Fruit fly (Drosophila melanogaster) whole organism, embryonic: ENCODE measurements around the gene Vha16-2.

Source experiments
- Ada2b ChIP-seq: fragments of 200-800 bp; sonication (Bioruptor generic); IDR thresholded peaks from 2 replicates; pipeline ENCODE4 v1.3.6; 2022; ENCODE audit warnings: missing biosample characterization, missing genetic modification characterization
- CG1024 ChIP-seq: fragments of 200-800 bp; sonication (Bioruptor generic); IDR thresholded peaks from 2 replicates; pipeline ENCODE4 v1.3.6; 2022; ENCODE audit warnings: missing biosample characterization, missing genetic modification characterization
- CG11093 ChIP-seq: fragments of 200-800 bp; sonication (Bioruptor generic); IDR thresholded peaks from 3 replicates; pipeline ENCODE4 v1.3.6; 2022; ENCODE audit warnings: missing biosample characterization, missing genetic modification characterization
- CG11456 ChIP-seq: fragments of 200-800 bp; sonication (Bioruptor generic); IDR thresholded peaks from 3 replicates; pipeline ENCODE4 v1.3.6; 2022; ENCODE audit warnings: missing biosample characterization, missing genetic modification characterization
- CG12769 ChIP-seq: fragments of 200-800 bp; sonication (Bioruptor generic); optimal IDR thresholded peaks from 2 replicates; lab custom pipeline; 2019; ENCODE audit warnings: missing biosample characterization, mild to moderate bottlenecking, missing genetic modification characterization, moderate library complexity
- CG17829 ChIP-seq: fragments of 200-800 bp; optimal IDR thresholded peaks from 2 replicates; lab custom pipeline; 2019; ENCODE audit warnings: missing biosample characterization, mild to moderate bottlenecking, missing genetic modification characterization, moderate library complexity
- CG17912 ChIP-seq: fragments of 200-800 bp; sonication (Bioruptor generic); optimal IDR thresholded peaks from 2 replicates; lab custom pipeline; 2018; ENCODE audit warnings: missing biosample characterization, mild to moderate bottlenecking, missing genetic modification characterization
- CG18764 ChIP-seq: fragments of 200-800 bp; sonication (Bioruptor generic); optimal IDR thresholded peaks from 3 replicates; lab custom pipeline; 2016; ENCODE audit warnings: missing biosample characterization, missing genetic modification characterization
- CG3163 ChIP-seq: fragments of 200-800 bp; sonication (Bioruptor generic); optimal IDR thresholded peaks from 3 replicates; lab custom pipeline; 2016; ENCODE audit warnings: missing biosample characterization, missing genetic modification characterization
- CG32532 ChIP-seq: fragments of 200-800 bp; sonication (Bioruptor generic); IDR thresholded peaks from 2 replicates; pipeline ENCODE4 v1.3.6; 2022; ENCODE audit warnings: missing biosample characterization, missing genetic modification characterization
- CG43689 ChIP-seq: fragments of 200-800 bp; sonication (Bioruptor generic); IDR thresholded peaks from 2 replicates; pipeline ENCODE4 v1.3.6; 2022; ENCODE audit warnings: missing biosample characterization, missing genetic modification characterization
- CG5245 ChIP-seq: fragments of 200-800 bp; sonication (Bioruptor generic); optimal IDR thresholded peaks from 3 replicates; lab custom pipeline; 2016; ENCODE audit warnings: missing biosample characterization, missing genetic modification characterization
- CG6254 ChIP-seq: fragments of 200-800 bp; sonication (Bioruptor generic); optimal IDR thresholded peaks from 3 replicates; lab custom pipeline; 2017; ENCODE audit warnings: mild to moderate bottlenecking, missing biosample characterization, missing genetic modification reagents, missing genetic modification characterization
- CG6765 ChIP-seq: fragments of 200-800 bp; sonication (Bioruptor generic); optimal IDR thresholded peaks from 3 replicates; lab custom pipeline; 2017; ENCODE audit warnings: missing biosample characterization, mild to moderate bottlenecking, missing genetic modification characterization
- CG6813 ChIP-seq: fragments of 200-800 bp; sonication (Bioruptor generic); optimal IDR thresholded peaks from 2 replicates; lab custom pipeline; 2017; ENCODE audit warnings: missing biosample characterization, missing genetic modification characterization, mild to moderate bottlenecking, moderate library complexity, missing genetic modification reagents
- CG7372 ChIP-seq: fragments of 200-800 bp; sonication (Bioruptor generic); IDR thresholded peaks from 2 replicates; pipeline ENCODE4 v1.3.6; 2022; ENCODE audit warnings: missing biosample characterization, missing genetic modification characterization
- CG7839 ChIP-seq: fragments of 200-800 bp; sonication (Bioruptor generic); optimal IDR thresholded peaks from 3 replicates; lab custom pipeline; 2018; ENCODE audit warnings: missing biosample characterization, mild to moderate bottlenecking, missing genetic modification characterization, moderate library complexity
- CG7987 ChIP-seq: fragments of 200-800 bp; sonication (Bioruptor generic); optimal IDR thresholded peaks from 2 replicates; lab custom pipeline; 2018; ENCODE audit warnings: missing biosample characterization, mild to moderate bottlenecking, missing genetic modification characterization, moderate library complexity
- CG8359 ChIP-seq: fragments of 200-800 bp; sonication (Bioruptor generic); optimal IDR thresholded peaks from 2 replicates; lab custom pipeline; 2017; ENCODE audit warnings: missing biosample characterization, mild to moderate bottlenecking, missing genetic modification characterization, borderline replicate concordance
- CG9609 ChIP-seq: fragments of 200-800 bp; sonication (Bioruptor generic); optimal IDR thresholded peaks from 3 replicates; lab custom pipeline; 2016; ENCODE audit warnings: missing biosample characterization, missing genetic modification characterization
- D19A ChIP-seq: fragments of 200-800 bp; optimal IDR thresholded peaks from 3 replicates; lab custom pipeline; 2019; ENCODE audit warnings: missing biosample characterization, mild to moderate bottlenecking, missing genetic modification characterization, moderate library complexity
- Dip2 ChIP-seq: fragments of 200-800 bp; sonication (Bioruptor generic); IDR thresholded peaks from 2 replicates; pipeline ENCODE4 v1.3.6; 2022; ENCODE audit warnings: missing biosample characterization, missing genetic modification characterization
- Drgx ChIP-seq: fragments of 200-800 bp; sonication (Bioruptor generic); IDR thresholded peaks from 2 replicates; pipeline ENCODE4 v1.3.6; 2022; ENCODE audit warnings: missing biosample characterization, missing genetic modification characterization
- HLH54F ChIP-seq: fragments of 200-800 bp; sonication (Bioruptor generic); optimal IDR thresholded peaks from 3 replicates; lab custom pipeline; 2016; ENCODE audit warnings: missing biosample characterization, missing genetic modification characterization
- Med ChIP-seq: fragments of 200-800 bp; sonication (Bioruptor generic); peaks from one replicate; lab custom pipeline; 2016; ENCODE audit warnings: missing biosample characterization, missing genetic modification characterization, mild to moderate bottlenecking, inconsistent platforms, moderate library complexity
- NC2β ChIP-seq: fragments of 200-800 bp; sonication (Bioruptor generic); optimal IDR thresholded peaks from 2 replicates; lab custom pipeline; 2016; ENCODE audit warnings: missing biosample characterization, missing genetic modification characterization
- Nf-YC ChIP-seq: fragments of 200-800 bp; optimal IDR thresholded peaks from 3 replicates; lab custom pipeline; 2019; ENCODE audit warnings: missing biosample characterization, mild to moderate bottlenecking, missing genetic modification characterization, moderate library complexity
- NfI ChIP-seq: fragments of 200-800 bp; sonication (Bioruptor generic); optimal IDR thresholded peaks from 3 replicates; lab custom pipeline; 2018; ENCODE audit warnings: missing biosample characterization, mild to moderate bottlenecking, missing genetic modification characterization, moderate library complexity
- Ptx1 ChIP-seq: fragments of 200-800 bp; sonication (Bioruptor generic); IDR thresholded peaks from 2 replicates; pipeline ENCODE4 v1.3.6; 2022; ENCODE audit warnings: missing biosample characterization, missing genetic modification characterization
- ase ChIP-seq: fragments of 200-800 bp; sonication (Bioruptor generic); IDR thresholded peaks from 3 replicates; pipeline ENCODE4 v1.3.6; 2022; ENCODE audit warnings: missing biosample characterization, missing genetic modification characterization
- bab2 ChIP-seq: fragments of 200-800 bp; sonication (Bioruptor generic); optimal IDR thresholded peaks from 2 replicates; lab custom pipeline; 2016; ENCODE audit warnings: missing biosample characterization, missing genetic modification characterization
- bsh ChIP-seq, 2 experiments: fragments of 200-800 bp; sonication (Bioruptor generic); optimal IDR thresholded peaks; 2 replicates each; lab custom pipeline; 2017 to 2018; ENCODE audit warnings: mild to moderate bottlenecking in 2 of 2, missing biosample characterization in 2 of 2, missing genetic modification characterization in 2 of 2, moderate library complexity in 1 of 2
- cad ChIP-seq: fragments of >200 bp; optimal IDR thresholded peaks from 2 replicates; lab custom pipeline; 2017; ENCODE audit warnings: missing biosample characterization, missing genetic modification characterization
- gsb-n ChIP-seq: fragments of 200-800 bp; sonication (Bioruptor generic); optimal IDR thresholded peaks from 3 replicates; lab custom pipeline; 2018; ENCODE audit warnings: missing biosample characterization, mild to moderate bottlenecking, missing genetic modification characterization
- insv ChIP-seq, 2 experiments: fragments of 200-800 bp; sonication (Bioruptor generic); optimal IDR thresholded peaks; 3 replicates each; lab custom pipeline; 2016 to 2018; ENCODE audit warnings: missing biosample characterization in 2 of 2, missing genetic modification characterization in 2 of 2
- nau ChIP-seq: fragments of 200-800 bp; sonication (Bioruptor generic); optimal IDR thresholded peaks from 3 replicates; lab custom pipeline; 2017; ENCODE audit warnings: missing biosample characterization, mild to moderate bottlenecking, missing genetic modification characterization, missing genetic modification reagents
- pfk ChIP-seq: fragments of 200-800 bp; sonication (Bioruptor generic); optimal IDR thresholded peaks from 2 replicates; lab custom pipeline; 2018; ENCODE audit warnings: missing biosample characterization, mild to moderate bottlenecking, missing genetic modification characterization, moderate library complexity
- ssp ChIP-seq: fragments of 200-800 bp; sonication (Bioruptor generic); IDR thresholded peaks from 2 replicates; pipeline ENCODE4 v1.3.6; 2022; ENCODE audit warnings: missing biosample characterization, missing genetic modification characterization
- toy ChIP-seq: fragments of 200-800 bp; sonication (Bioruptor generic); IDR thresholded peaks from 2 replicates; pipeline ENCODE4 v1.3.6; 2022; ENCODE audit warnings: missing biosample characterization, missing genetic modification characterization
- z ChIP-seq: fragments of 200-800 bp; sonication (Bioruptor generic); IDR thresholded peaks from 3 replicates; pipeline ENCODE4 v1.3.6; 2022; ENCODE audit warnings: missing biosample characterization, missing genetic modification characterization

Gene Vha16-2

dm6 chr3L:11447022-11447728 is 27.6 kb upstream of the Vha16-2 start (continued):
- 0 out of 2 replicates have a peak, but pooled peaks have one; percentile 10 for TF ChIP-seq CG1024 (GFP tag; lab: Robert Waterston, UW)
- TF ChIP-seq toy = no peak
- TF ChIP-seq CG3163 (GFP tag; lab: Kevin White, UChicago) = no peak
- TF ChIP-seq HLH54F (GFP tag; lab: Kevin White, UChicago) = no peak
- TF ChIP-seq CG17829 (tag; lab: Kevin White, UChicago) = peak; percentile 29
- no peak for TF ChIP-seq CG6765 (GFP tag; lab: Kevin White, UChicago)
- no peak for TF ChIP-seq CG7372
- no peak for TF ChIP-seq Nf-YC (tag; lab: Kevin White, UChicago)
- peak; percentile 10 for TF ChIP-seq CG7839
- peak; percentile 63 for TF ChIP-seq D19A
- TF ChIP-seq Ada2b (GFP tag; lab: Robert Waterston, UW) = no peak
- no peak for TF ChIP-seq CG8359 (GFP tag; lab: Kevin White, UChicago)
- TF ChIP-seq Dip2 (GFP tag; lab: Robert Waterston, UW) = no peak
- no peak for TF ChIP-seq bab2
- peak; percentile 60 for TF ChIP-seq Med
- TF ChIP-seq Ptx1 = peak; percentile 23; the same call in 1 of the 2 replicates
- TF ChIP-seq gsb-n (tag; lab: Kevin White, UChicago) = no peak
- TF ChIP-seq CG43689 (GFP tag; lab: Robert Waterston, UW) = no peak
- TF ChIP-seq CG11093 (GFP tag; lab: Robert Waterston, UW) = no peak
- TF ChIP-seq pfk (GFP tag; lab: Kevin White, UChicago) = no peak
- no peak for TF ChIP-seq z (GFP tag; lab: Robert Waterston, UW)
- TF ChIP-seq CG12769 (tag; lab: Kevin White, UChicago) = no peak
- TF ChIP-seq CG32532 (GFP tag; lab: Robert Waterston, UW) = no peak
- TF ChIP-seq CG6813 (GFP tag; lab: Kevin White, UChicago) = peak; percentile 4

dm6 chr3L:11448349-11448748 is 26.4 kb upstream of the Vha16-2 start:
- TF ChIP-seq cad (GFP tag; lab: Kevin White, UChicago) = no peak
- TF ChIP-seq CG18764 (GFP tag; lab: Kevin White, UChicago) = no peak
- no peak for TF ChIP-seq nau (GFP tag; lab: Kevin White, UChicago)
- no peak for TF ChIP-seq ase (GFP tag; lab: Robert Waterston, UW)
- TF ChIP-seq insv (GFP tag; optimal IDR thresholded peaks at IDR 0.05; lab: Kevin White, UChicago) = no peak
- no peak for TF ChIP-seq CG11456 (GFP tag; lab: Robert Waterston, UW)
- no peak for TF ChIP-seq CG5245 (GFP tag; lab: Kevin White, UChicago)
- TF ChIP-seq ssp (GFP tag; lab: Robert Waterston, UW) = no peak
- TF ChIP-seq Drgx (GFP tag; lab: Robert Waterston, UW) = peak; percentile 74
- TF ChIP-seq CG6254 = no peak
- TF ChIP-seq bsh (GFP tag; optimal IDR thresholded peaks at IDR 0.05; lab: Kevin White, UChicago) = peak in 1 of 2 experiments; percentile 53
- TF ChIP-seq CG7987 (GFP tag; lab: Kevin White, UChicago) = no peak
- TF ChIP-seq CG6813 (GFP tag; lab: Kevin White, UChicago) = no peak
- TF ChIP-seq CG9609 (GFP tag; lab: Kevin White, UChicago) = no peak
- no peak for TF ChIP-seq NC2β (GFP tag; lab: Kevin White, UChicago)
- no peak for TF ChIP-seq CG17912 (GFP tag; lab: Kevin White, UChicago)
- TF ChIP-seq NfI (GFP tag; lab: Kevin White, UChicago) = no peak
